Fruit fly (Drosophila melanogaster): ENCODE results near the gene CG34436.

CG34436 gene

DNA sequence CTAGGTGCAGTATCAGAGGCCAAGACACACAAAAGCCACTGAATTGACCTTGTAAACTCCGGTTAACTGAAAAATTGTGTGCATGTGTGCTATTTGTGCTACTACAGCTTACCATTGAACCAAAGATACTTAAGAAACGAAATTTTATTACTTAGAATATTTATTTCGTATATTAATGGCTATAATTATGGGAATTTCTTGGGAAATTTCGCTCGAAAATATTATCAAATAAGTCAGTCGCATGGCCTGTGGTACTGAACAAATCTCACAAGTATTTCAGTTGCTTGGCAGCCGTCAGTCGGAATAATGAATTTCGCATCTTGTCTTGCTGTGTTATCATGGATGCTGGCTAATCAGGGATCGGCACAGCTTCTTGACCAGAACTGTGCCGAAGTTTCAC, at the start of gene CG34436:
Gene CG34436, plus strand, starts transcription at position 301 of the 400 bp plus-strand sequence.
- no peak for TF ChIP-seq noc (tag; optimal IDR thresholded peaks at IDR 0.05)

DNA sequence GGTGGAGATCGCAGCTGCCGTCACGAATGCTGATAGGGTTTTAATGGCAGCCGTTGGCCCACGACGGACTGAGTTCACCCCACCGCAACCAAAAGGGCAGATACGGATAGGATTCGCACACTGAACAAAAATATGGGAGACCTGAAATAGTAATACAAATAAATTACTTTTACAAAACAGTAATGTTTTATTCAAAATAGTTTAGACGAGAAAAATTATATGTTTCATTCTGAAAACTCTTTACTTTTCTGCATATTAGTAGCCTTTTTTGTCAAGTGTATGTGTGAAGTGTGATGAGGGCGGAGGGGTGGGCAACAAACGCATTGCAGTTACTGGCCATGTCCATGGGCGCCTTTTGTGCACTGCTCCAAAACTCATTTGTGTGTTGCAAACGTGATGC, 46.2 kb upstream of the CG34436 start:
- no peak for TF ChIP-seq noc (tag; optimal IDR thresholded peaks at IDR 0.05)

- no peak for TF ChIP-seq noc (tag; optimal IDR thresholded peaks at IDR 0.05)
Measured at dm6 chr3R:28237797-28238196, 44.6 kb upstream of the CG34436 start.

DNA sequence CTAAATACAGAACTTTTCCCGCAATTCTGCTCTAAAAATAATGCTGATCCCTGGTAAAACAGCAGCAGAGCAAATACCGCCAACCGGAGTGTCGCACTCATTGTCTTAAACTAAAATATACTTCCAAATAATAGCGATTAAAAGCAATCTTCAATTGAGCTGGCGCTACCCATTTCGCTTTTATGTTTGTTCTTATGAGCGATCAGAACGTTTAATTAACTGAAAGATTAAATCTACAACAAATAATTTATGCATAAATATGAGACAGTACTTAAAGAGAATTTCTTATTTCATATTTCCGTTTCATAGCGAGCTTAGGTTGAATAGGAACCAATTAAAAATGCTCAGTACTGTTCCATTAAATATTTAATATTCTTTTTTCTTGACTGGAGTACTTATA, 18.9 kb upstream of the CG34436 start, which contains the start of gene CG43125:
Gene CG43125, minus strand, starts transcription at position 101 of the 400 bp plus-strand sequence.
- TF ChIP-seq noc (tag; optimal IDR thresholded peaks at IDR 0.05), result no peak

DNA sequence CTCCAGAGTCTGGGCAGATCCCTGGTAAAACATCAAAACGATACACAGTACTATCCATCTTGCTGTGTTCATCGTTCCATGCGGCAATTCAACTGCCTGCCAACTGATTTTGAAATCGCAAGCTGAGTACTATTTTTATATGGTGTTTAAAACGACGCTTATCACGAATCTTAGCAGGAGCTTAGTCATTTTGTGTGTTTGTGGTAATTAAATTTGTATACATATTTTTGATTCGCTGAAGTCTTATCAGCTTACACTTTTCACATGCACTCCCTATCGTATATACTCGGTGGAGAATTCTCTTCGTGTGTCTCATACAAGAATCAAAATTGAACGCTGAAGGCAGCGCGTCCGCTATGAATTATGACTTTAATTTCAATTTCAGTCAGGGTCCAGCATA, 17.7 kb upstream of the CG34436 start, which contains the start of gene CG43124:
Gene CG43124, minus strand, starts transcription at position 101 of the 400 bp plus-strand sequence.
- TF ChIP-seq noc (tag; optimal IDR thresholded peaks at IDR 0.05), result no peak

DNA sequence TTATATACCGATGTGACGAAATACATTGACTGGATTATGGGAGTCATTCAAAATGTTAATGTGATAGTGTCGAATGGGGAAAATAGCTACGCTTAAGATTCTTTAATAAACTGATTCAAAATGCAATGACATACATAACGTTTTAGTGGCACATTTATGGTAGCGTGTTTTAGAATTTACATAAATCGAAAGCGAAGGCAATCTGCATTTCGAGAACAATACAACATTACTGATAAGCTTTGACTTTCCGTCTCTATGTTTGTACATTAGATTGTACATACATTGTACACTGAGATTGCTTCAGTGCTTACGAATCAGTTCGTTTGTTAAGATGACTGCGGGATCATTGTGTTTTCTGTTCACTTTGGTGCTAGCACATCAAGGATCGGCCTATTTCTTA, 1.0 kb downstream of the CG34436 start, which contains the start of gene CG34437:
Gene CG34437, plus strand, starts transcription at position 301 of the 400 bp plus-strand sequence.
- no peak for TF ChIP-seq noc (tag; optimal IDR thresholded peaks at IDR 0.05)

DNA sequence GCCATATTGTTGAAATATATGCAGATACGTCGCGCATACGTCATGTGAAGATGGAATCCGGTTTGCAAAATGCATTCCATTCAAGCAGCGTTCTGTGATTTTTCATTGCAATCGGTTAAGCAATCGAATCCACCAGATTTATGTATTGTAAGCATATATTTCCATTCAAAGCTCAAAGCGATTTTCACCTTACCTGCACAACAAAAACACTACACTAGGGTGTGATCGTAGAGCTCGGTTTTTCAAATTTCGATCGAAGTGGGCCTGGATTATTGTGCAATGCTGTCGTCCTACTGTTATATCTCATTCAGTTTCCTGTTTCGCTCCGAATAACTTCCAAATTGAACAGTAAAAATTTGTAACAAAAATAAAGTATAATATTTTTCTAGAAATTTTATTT, 8.7 kb downstream of the CG34436 start, which contains the start of gene Mst98Ca:
Gene Mst98Ca, plus strand, starts transcription at position 301 of the 400 bp plus-strand sequence.
- no peak for TF ChIP-seq noc (tag; optimal IDR thresholded peaks at IDR 0.05)

DNA sequence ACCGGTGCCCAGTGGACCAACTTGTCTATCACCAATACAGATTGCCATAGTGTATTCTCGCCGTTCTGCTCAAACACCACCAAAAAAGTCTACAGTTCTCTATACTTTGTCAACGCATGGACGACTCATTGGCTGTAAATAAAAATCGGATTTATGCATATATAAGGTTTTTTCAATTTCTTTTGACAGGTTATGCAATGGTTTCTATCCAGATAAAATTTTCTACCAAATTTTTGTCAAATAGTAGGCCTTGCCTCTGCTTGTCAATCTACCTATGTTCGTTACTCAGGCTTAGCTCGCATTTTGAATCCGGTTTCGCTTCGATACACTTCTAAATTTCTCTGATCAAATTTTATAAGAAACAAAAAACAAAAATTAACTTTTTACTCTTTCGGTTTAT, 10.1 kb downstream of the CG34436 start, which contains the start of gene Mst98Cb:
Gene Mst98Cb, plus strand, starts transcription at position 301 of the 400 bp plus-strand sequence.
- no peak for TF ChIP-seq noc (tag; optimal IDR thresholded peaks at IDR 0.05)

DNA sequence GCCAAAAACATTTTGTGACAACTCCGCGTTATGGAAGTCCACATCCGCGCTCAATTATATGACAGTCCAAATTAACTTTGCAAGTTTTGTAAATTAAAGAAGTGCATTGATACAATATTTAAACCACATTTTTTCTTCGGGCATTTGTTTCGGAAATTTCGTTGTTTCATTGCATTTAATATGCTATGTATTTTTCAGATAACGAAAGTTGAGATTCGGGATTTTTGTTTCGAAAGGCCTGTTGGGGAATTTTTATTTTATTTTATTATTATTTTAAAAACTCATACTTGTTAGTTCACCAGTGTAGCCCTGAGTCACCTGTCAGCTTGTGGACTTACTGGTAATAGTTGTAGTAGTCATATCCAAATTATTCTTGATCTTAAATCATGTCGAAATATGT, 11.4 kb downstream of the CG34436 start, which contains the start of gene UQCR-14L:
Gene UQCR-14L, plus strand, starts transcription at position 301 of the 400 bp plus-strand sequence.
- TF ChIP-seq noc (tag; optimal IDR thresholded peaks at IDR 0.05), result no peak

dm6 chr3R:28297513-28297912, 15.1 kb downstream of the CG34436 start:
- no peak for TF ChIP-seq noc (tag; optimal IDR thresholded peaks at IDR 0.05)

DNA sequence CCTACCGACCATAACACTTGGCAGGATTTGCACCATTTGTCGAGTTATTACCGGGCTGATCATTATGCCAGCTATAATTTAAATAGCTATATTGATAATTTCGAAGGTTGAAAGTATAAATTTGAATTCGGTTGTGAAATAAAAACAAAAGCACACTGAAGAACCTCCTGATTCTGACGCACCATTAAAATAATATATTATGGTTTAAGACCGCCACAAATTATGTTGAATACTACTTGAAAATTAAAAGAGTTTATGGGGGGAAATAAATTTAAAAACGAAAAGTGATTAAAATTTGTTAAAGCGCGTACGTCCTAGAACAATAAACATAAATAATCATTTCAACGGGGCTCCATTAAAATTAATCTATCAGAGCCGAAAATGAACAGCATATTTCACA, 22.1 kb downstream of the CG34436 start, which contains the start of gene CG12516:
Gene CG12516, minus strand, starts transcription at position 101 of the 400 bp plus-strand sequence.
- no peak for TF ChIP-seq noc (tag; optimal IDR thresholded peaks at IDR 0.05)

dm6 chr3R:28305959-28306358, 23.6 kb downstream of the CG34436 start:
- TF ChIP-seq noc (tag; optimal IDR thresholded peaks at IDR 0.05), result no peak

dm6 chr3R:28307926-28308746, 25.8 kb downstream of the CG34436 start:
- no peak for TF ChIP-seq noc (tag; optimal IDR thresholded peaks at IDR 0.05)

DNA sequence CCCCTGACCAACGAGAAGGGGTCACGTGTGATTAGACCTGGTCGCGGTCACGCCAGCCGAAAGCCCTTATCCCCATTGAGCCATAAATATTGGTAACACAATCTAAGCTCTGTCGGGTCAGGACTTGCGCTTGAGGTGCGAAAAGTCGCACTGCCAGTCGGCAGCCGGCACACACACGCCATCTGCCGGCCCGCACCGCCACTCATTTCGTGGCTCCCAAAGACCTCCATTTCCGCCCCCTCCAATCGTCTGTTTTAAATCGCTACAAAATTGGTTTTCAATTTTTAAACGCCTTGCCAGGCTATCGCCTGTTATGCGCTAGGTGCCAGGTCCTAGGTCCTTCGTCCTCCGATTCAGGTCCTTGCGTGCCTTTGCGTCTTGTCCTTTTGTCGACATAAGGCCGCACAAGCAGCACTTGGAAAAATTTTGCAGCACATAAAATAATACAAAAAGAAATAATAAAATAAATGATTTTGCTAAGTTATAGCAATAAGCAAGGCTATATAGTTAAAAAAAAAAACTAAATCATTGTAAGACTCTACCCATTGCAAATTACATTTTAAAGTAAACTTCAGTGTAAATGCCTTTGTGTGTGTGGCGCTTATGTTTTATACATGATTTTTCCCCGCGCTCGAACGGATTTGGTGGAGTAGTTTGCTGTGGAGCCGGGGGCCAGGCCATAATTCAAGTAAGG, 34.9 kb downstream of the CG34436 start:
- no peak for TF ChIP-seq noc (tag; optimal IDR thresholded peaks at IDR 0.05)

DNA sequence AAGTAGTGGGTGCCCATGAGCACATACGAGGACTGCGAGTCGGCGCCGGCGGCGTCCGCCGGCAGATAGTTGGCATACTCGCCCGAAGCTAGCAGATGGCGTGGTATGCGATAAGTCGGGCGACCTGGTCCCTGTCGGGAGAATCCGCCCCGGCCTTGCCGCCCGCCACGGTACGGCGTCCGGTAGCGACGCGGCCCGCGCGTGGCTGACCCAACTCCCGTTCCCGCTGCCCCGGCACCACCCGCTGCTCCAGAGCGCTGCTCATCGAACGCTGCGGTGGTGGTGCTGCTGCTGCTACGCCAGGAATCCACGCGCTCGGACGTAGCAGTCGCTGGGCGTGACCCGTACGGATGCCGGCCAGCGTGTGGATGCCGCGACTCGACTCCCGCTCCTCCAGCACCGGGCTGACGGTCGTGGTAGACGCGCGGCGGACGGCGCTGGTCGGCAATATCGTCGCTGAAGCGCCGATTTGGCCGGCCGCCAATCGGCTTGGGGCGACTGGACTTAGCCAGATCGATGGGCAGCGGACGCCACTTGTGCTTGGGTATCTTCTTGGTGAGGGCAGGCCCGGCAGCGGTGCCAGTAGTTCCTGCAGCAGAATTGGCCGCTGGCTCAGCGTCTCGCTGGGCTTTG, 41.5 kb downstream of the CG34436 start:
- TF ChIP-seq noc (tag; optimal IDR thresholded peaks at IDR 0.05), result no peak

- TF ChIP-seq noc (tag; optimal IDR thresholded peaks at IDR 0.05), result no peak
Measured at dm6 chr3R:28324834-28325233, 42.5 kb downstream of the CG34436 start.
